Worm (Caenorhabditis elegans): ENCODE results near the gene F07C4.11.

Gene F07C4.11

ce11 chrV:7612044-7612443, 31.3 kb downstream of the F07C4.11 start, which contains the start of gene clec-215:
Gene clec-215, plus strand, starts transcription at chrV:7612344.
- no peak for TF ChIP-seq sea-2 (GFP tag; IDR thresholded peaks at IDR 0.05)
- TF ChIP-seq T26A5.8 (tag; optimal IDR thresholded peaks at IDR 0.05), result no peak
- no peak for TF ChIP-seq lir-1 (GFP tag; conservative IDR thresholded peaks at IDR 0.05)
- no peak for TF ChIP-seq lin-54 (GFP tag; optimal IDR thresholded peaks at IDR 0.05)
- no peak for TF ChIP-seq egrh-3 (GFP tag; IDR thresholded peaks at IDR 0.05)
- TF ChIP-seq egl-44 (GFP tag; IDR thresholded peaks at IDR 0.05), result no peak
- TF ChIP-seq F33H1.4 (GFP tag; IDR thresholded peaks at IDR 0.05), result no peak
- no peak for TF ChIP-seq ztf-26 (tag; optimal IDR thresholded peaks at IDR 0.05)
- no peak for TF ChIP-seq ceh-40 (GFP tag; IDR thresholded peaks at IDR 0.05)
- TF ChIP-seq madf-10 (tag; optimal IDR thresholded peaks at IDR 0.05), result no peak
- TF ChIP-seq hlh-26 (GFP tag; conservative IDR thresholded peaks at IDR 0.05), result no peak
- TF ChIP-seq zfh-2 (GFP tag; conservative IDR thresholded peaks at IDR 0.05), result no peak
- no peak for TF ChIP-seq Y53F4B.3 (GFP tag; IDR thresholded peaks at IDR 0.05)
- TF ChIP-seq ztf-6 (GFP tag; IDR thresholded peaks at IDR 0.05), result no peak
- TF ChIP-seq sptf-2 (GFP tag; optimal IDR thresholded peaks at IDR 0.05), result no peak
- TF ChIP-seq mel-28 (tag; optimal IDR thresholded peaks at IDR 0.05; ENCODE audit: borderline replicate concordance), result no peak
- TF ChIP-seq bed-1 (GFP tag; IDR thresholded peaks at IDR 0.05), result no peak
- TF ChIP-seq athp-1 (tag; optimal IDR thresholded peaks at IDR 0.05), result no peak
- TF ChIP-seq lsy-27 (tag; optimal IDR thresholded peaks at IDR 0.05; ENCODE audit: borderline replicate concordance, insufficient read depth), result no peak
- no peak for TF ChIP-seq madf-3 (GFP tag; IDR thresholded peaks at IDR 0.05)

ce11 chrV:7609698-7610420, 33.5 kb downstream of the F07C4.11 start, which contains the start of the genes folt-3 and clec-214:
Gene folt-3, minus strand, starts transcription at chrV:7609748.
Gene clec-214, plus strand, starts transcription at chrV:7610370.
- TF ChIP-seq nhr-80 (tag; optimal IDR thresholded peaks at IDR 0.05) (peak; percentile 25), ceh-100 (GFP tag; IDR thresholded peaks at IDR 0.05) (no peak), ztf-6 (GFP tag; IDR thresholded peaks at IDR 0.05) (no peak), nhr-120 (GFP tag; IDR thresholded peaks at IDR 0.05) (no peak)

DNA sequence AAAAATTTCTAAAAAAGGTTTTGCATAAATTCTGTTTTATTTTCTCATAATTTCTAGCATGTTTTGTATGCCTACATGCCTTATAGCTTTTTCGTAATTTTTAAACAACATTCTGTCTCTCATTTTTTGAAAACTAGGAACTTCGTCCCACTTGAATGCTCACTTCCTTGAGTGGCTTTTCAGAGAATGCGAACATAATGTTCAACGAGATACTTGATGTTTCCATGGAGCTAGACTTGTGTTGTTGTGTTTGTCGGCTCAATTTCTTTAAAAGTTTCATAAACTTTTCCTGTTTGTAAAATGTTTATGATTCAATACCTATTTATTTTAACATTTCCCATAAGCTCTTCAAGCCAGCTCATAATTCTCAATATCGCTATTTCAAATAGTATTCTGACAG, 38.5 kb downstream of the F07C4.11 start, which contains the start of gene clec-213:
TSS of gene clec-213 (plus strand) at position 301 of the 400 bp plus-strand sequence.
- no peak for TF ChIP-seq F37B4.10 (GFP tag; IDR thresholded peaks at IDR 0.05)
- no peak for TF ChIP-seq lsl-1 (GFP tag; optimal IDR thresholded peaks at IDR 0.05)
- TF ChIP-seq Y53F4B.3 (GFP tag; IDR thresholded peaks at IDR 0.05), result no peak
- TF ChIP-seq bed-1 (GFP tag; IDR thresholded peaks at IDR 0.05), result no peak
- TF ChIP-seq ztf-18 (tag; optimal IDR thresholded peaks at IDR 0.05), result no peak
- no peak for TF ChIP-seq dpff-1 (tag; optimal IDR thresholded peaks at IDR 0.05)
- TF ChIP-seq ceh-100 (GFP tag; IDR thresholded peaks at IDR 0.05), result no peak
- no peak for TF ChIP-seq ztf-22 (GFP tag; optimal IDR thresholded peaks at IDR 0.05)
- no peak for TF ChIP-seq sptf-2 (GFP tag; optimal IDR thresholded peaks at IDR 0.05)
- TF ChIP-seq egl-44 (GFP tag; IDR thresholded peaks at IDR 0.05), result no peak
- no peak for TF ChIP-seq ceh-58 (GFP tag; IDR thresholded peaks at IDR 0.05)
- TF ChIP-seq aptf-3 (GFP tag; IDR thresholded peaks at IDR 0.05), result no peak
- no peak for TF ChIP-seq lsy-27 (tag; optimal IDR thresholded peaks at IDR 0.05; ENCODE audit: borderline replicate concordance, insufficient read depth)
- no peak for TF ChIP-seq rec-8 (tag; optimal IDR thresholded peaks at IDR 0.05)
- no peak for TF ChIP-seq madf-8 (GFP tag; conservative IDR thresholded peaks at IDR 0.05)
- no peak for TF ChIP-seq cebp-2 (GFP tag; IDR thresholded peaks at IDR 0.05)
- TF ChIP-seq let-607 (tag; optimal IDR thresholded peaks at IDR 0.05), result no peak
- no peak for TF ChIP-seq lin-40 (tag; optimal IDR thresholded peaks at IDR 0.05)
- TF ChIP-seq dox-1 (GFP tag; IDR thresholded peaks at IDR 0.05), result no peak

Measured in whole organism, young adult.